Worm (Caenorhabditis elegans) whole organism, L3 larva: ENCODE measurements around the gene H14N18.2.
A peak's percentile ranks its signal among the peaks of the same experiment; 100 is the strongest.

Source experiments
- R02D3.7 ChIP-seq: fragments of 150-350 bp; optimal IDR thresholded peaks from 2 replicates; lab custom pipeline; 2014; ENCODE audit warnings: missing biosample characterization, missing genetic modification characterization
- ZK546.5 ChIP-seq: sonication (generic microtip); optimal IDR thresholded peaks from 2 replicates; lab custom pipeline; 2017; ENCODE audit warnings: missing biosample characterization, missing genetic modification characterization
- aly-2 ChIP-seq: fragments of 150-350 bp; optimal IDR thresholded peaks from 2 replicates; lab custom pipeline; 2014; ENCODE audit warnings: missing biosample characterization, missing genetic modification characterization
- ama-1 ChIP-seq: fragments of 150-350 bp; optimal IDR thresholded peaks from 2 replicates; lab custom pipeline; 2018
- ceh-16 ChIP-seq: sonication (generic microtip); optimal IDR thresholded peaks from 2 replicates; lab custom pipeline; 2017; ENCODE audit warnings: missing biosample characterization, missing genetic modification characterization
- ceh-28 ChIP-seq: fragments of 150-350 bp; optimal IDR thresholded peaks from 2 replicates; lab custom pipeline; 2014; ENCODE audit warnings: missing biosample characterization, missing genetic modification reagents, missing genetic modification characterization
- ceh-9 ChIP-seq: sonication (generic microtip); optimal IDR thresholded peaks from 2 replicates; lab custom pipeline; 2018; ENCODE audit warnings: missing biosample characterization, missing genetic modification characterization
- daf-12 ChIP-seq: fragments of 150-350 bp; optimal IDR thresholded peaks from 2 replicates; lab custom pipeline; 2014; ENCODE audit warnings: missing biosample characterization, missing genetic modification reagents, missing genetic modification characterization
- egl-27 ChIP-seq: sonication (generic microtip); optimal IDR thresholded peaks from 4 replicates; lab custom pipeline; 2017; ENCODE audit warnings: missing biosample characterization, missing genetic modification reagents, missing genetic modification characterization
- egl-5 ChIP-seq: fragments of 150-350 bp; optimal IDR thresholded peaks from 2 replicates; lab custom pipeline; 2017; ENCODE audit warnings: missing biosample characterization, missing genetic modification reagents, missing genetic modification characterization, inconsistent platforms
- elt-1 ChIP-seq: fragments of 150-350 bp; optimal IDR thresholded peaks from 2 replicates; lab custom pipeline; 2014; ENCODE audit warnings: missing biosample characterization, missing genetic modification characterization
- elt-2 ChIP-seq: sonication (generic microtip); optimal IDR thresholded peaks from 2 replicates; lab custom pipeline; 2016; ENCODE audit warnings: missing genetic modification reagents, mild to moderate bottlenecking, missing genetic modification characterization, missing compliant biosample characterization
- elt-3 ChIP-seq, 3 experiments: fragments of 150-350 bp in 1 of 3; sonication (generic microtip) in 2 of 3; optimal IDR thresholded peaks; 2 replicates in 2 of 3; 4 replicates in 1 of 3; lab custom pipeline; 2014 to 2017; ENCODE audit warnings: missing biosample characterization in 3 of 3, missing genetic modification characterization in 3 of 3
- eor-1 ChIP-seq, 2 experiments: fragments of 150-350 bp; optimal IDR thresholded peaks; 2 replicates each; lab custom pipeline; 2014 to 2018; ENCODE audit warnings: missing biosample characterization in 2 of 2, missing genetic modification characterization in 2 of 2
- fkh-10 ChIP-seq: sonication (generic microtip); optimal IDR thresholded peaks from 2 replicates; lab custom pipeline; 2017; ENCODE audit warnings: missing biosample characterization, missing genetic modification reagents, missing genetic modification characterization
- fos-1 ChIP-seq: fragments of 150-350 bp; optimal IDR thresholded peaks from 2 replicates; lab custom pipeline; 2014; ENCODE audit warnings: missing biosample characterization, missing genetic modification characterization
- jun-1 ChIP-seq: fragments of 150-350 bp; optimal IDR thresholded peaks from 2 replicates; lab custom pipeline; 2014; ENCODE audit warnings: missing biosample characterization, missing genetic modification reagents, missing genetic modification characterization
- lin-15B ChIP-seq: fragments of 150-350 bp; optimal IDR thresholded peaks from 2 replicates; lab custom pipeline; 2014; ENCODE audit warnings: missing biosample characterization, missing genetic modification characterization
- lin-39 ChIP-seq: fragments of 150-350 bp; optimal IDR thresholded peaks from 2 replicates; lab custom pipeline; 2018; ENCODE audit warnings: missing biosample characterization, missing genetic modification reagents, missing genetic modification characterization
- lsy-12 ChIP-seq: sonication (generic microtip); optimal IDR thresholded peaks from 2 replicates; lab custom pipeline; 2016; ENCODE audit warnings: mild to moderate bottlenecking, missing genetic modification characterization, missing compliant biosample characterization
- mdl-1 ChIP-seq: fragments of 150-350 bp; optimal IDR thresholded peaks from 2 replicates; lab custom pipeline; 2014; ENCODE audit warnings: missing biosample characterization, missing genetic modification characterization
- mml-1 ChIP-seq: fragments of 150-350 bp; sonication (generic microtip); optimal IDR thresholded peaks from 3 replicates; lab custom pipeline; 2014; ENCODE audit warnings: missing biosample characterization, missing genetic modification characterization
- nfya-1 ChIP-seq: sonication (generic microtip); optimal IDR thresholded peaks from 2 replicates; lab custom pipeline; 2017; ENCODE audit warnings: missing genetic modification characterization, mild to moderate bottlenecking, missing compliant biosample characterization, antibody characterized with exemption, moderate library complexity; ENCODE audit not compliant: insufficient read depth
- nhr-11 ChIP-seq: fragments of 150-350 bp; optimal IDR thresholded peaks from 2 replicates; lab custom pipeline; 2014; ENCODE audit warnings: missing biosample characterization, missing genetic modification characterization
- nhr-12 ChIP-seq: fragments of 150-350 bp; optimal IDR thresholded peaks from 2 replicates; lab custom pipeline; 2014; ENCODE audit warnings: missing biosample characterization, missing genetic modification characterization
- nhr-23 ChIP-seq: fragments of 150-350 bp; optimal IDR thresholded peaks from 2 replicates; lab custom pipeline; 2014; ENCODE audit warnings: missing biosample characterization, missing genetic modification reagents, missing genetic modification characterization
- nhr-237 ChIP-seq: fragments of 150-350 bp; optimal IDR thresholded peaks from 2 replicates; lab custom pipeline; 2014; ENCODE audit warnings: missing biosample characterization, missing genetic modification characterization
- nhr-25 ChIP-seq: sonication (generic microtip); optimal IDR thresholded peaks from 2 replicates; lab custom pipeline; 2017; ENCODE audit warnings: missing biosample characterization, missing genetic modification characterization
- nhr-28 ChIP-seq: fragments of 150-350 bp; optimal IDR thresholded peaks from 2 replicates; lab custom pipeline; 2014; ENCODE audit warnings: missing biosample characterization, missing genetic modification characterization
- nhr-43 ChIP-seq: sonication (generic microtip); optimal IDR thresholded peaks from 2 replicates; lab custom pipeline; 2016; ENCODE audit warnings: mild to moderate bottlenecking, missing genetic modification characterization, missing compliant biosample characterization; ENCODE audit not compliant: poor library complexity, severe bottlenecking
- nhr-77 ChIP-seq: fragments of 150-350 bp; optimal IDR thresholded peaks from 2 replicates; lab custom pipeline; 2014; ENCODE audit warnings: missing biosample characterization, missing genetic modification characterization
- pha-4 ChIP-seq: fragments of 150-350 bp; optimal IDR thresholded peaks from 2 replicates; lab custom pipeline; 2014; ENCODE audit warnings: missing biosample characterization, missing genetic modification reagents, missing genetic modification characterization
- pqm-1 ChIP-seq: fragments of 150-350 bp; optimal IDR thresholded peaks from 2 replicates; lab custom pipeline; 2017; ENCODE audit warnings: missing biosample characterization, missing genetic modification characterization, inconsistent platforms
- sea-2 ChIP-seq: fragments of 150-350 bp; sonication (generic microtip); optimal IDR thresholded peaks from 4 replicates; lab custom pipeline; 2014; ENCODE audit warnings: missing biosample characterization, missing genetic modification reagents, missing genetic modification characterization
- skn-1 ChIP-seq: fragments of 150-350 bp; optimal IDR thresholded peaks from 2 replicates; lab custom pipeline; 2014; ENCODE audit warnings: missing biosample characterization, missing genetic modification characterization
- snpc-4 ChIP-seq: fragments of 150-350 bp; optimal IDR thresholded peaks from 2 replicates; lab custom pipeline; 2014; ENCODE audit warnings: missing biosample characterization, missing genetic modification characterization
- tbx-2 ChIP-seq: sonication (generic microtip); optimal IDR thresholded peaks from 2 replicates; lab custom pipeline; 2016; ENCODE audit warnings: mild to moderate bottlenecking, missing genetic modification characterization, missing compliant biosample characterization
- unc-62 ChIP-seq: fragments of 150-350 bp; sonication (generic microtip); optimal IDR thresholded peaks from 4 replicates; lab custom pipeline; 2014; ENCODE audit warnings: missing biosample characterization, missing genetic modification reagents, missing genetic modification characterization
- ztf-11 ChIP-seq: fragments of 150-350 bp; optimal IDR thresholded peaks from 2 replicates; lab custom pipeline; 2014; ENCODE audit warnings: missing biosample characterization, missing genetic modification characterization
- ztf-4 ChIP-seq: fragments of 150-350 bp; optimal IDR thresholded peaks from 2 replicates; lab custom pipeline; 2014; ENCODE audit warnings: missing biosample characterization, missing genetic modification characterization

The H14N18.2 gene

ce11 chrV:8934264-8934663 lies 1.8 kb downstream of the H14N18.2 start:
- TF ChIP-seq ama-1 (lab: Kevin White, UChicago) (peak; percentile 63), elt-2 (peak; percentile 6), lsy-12 (no peak)

ce11 chrV:8935104-8935503 lies 2.7 kb downstream of the H14N18.2 start:
- TF ChIP-seq nfya-1 (tag; lab: Kevin White, UChicago) (peak; percentile 18), nhr-12 (tag; lab: Kevin White, UChicago) (no peak), eor-1 (tag; optimal IDR thresholded peaks at IDR 0.05; lab: Kevin White, UChicago) (no peak), ZK546.5 (tag; lab: Kevin White, UChicago) (no peak), ztf-4 (tag; lab: Kevin White, UChicago) (no peak), ztf-11 (no peak), daf-12 (tag; lab: Kevin White, UChicago) (no peak), elt-3 (tag; optimal IDR thresholded peaks at IDR 0.05; lab: Kevin White, UChicago) (peak in 1 of 3 experiments; percentile 17), ceh-9 (tag; lab: Kevin White, UChicago) (no peak), nhr-77 (no peak), nhr-28 (tag; lab: Kevin White, UChicago) (no peak), elt-2 (peak; percentile 42), egl-5 (tag; lab: Kevin White, UChicago) (no peak), nhr-23 (tag; lab: Kevin White, UChicago) (peak; percentile 37), mdl-1 (tag; lab: Kevin White, UChicago) (no peak), nhr-25 (tag; lab: Kevin White, UChicago) (peak; percentile 42)

ce11 chrV:8936184-8936589 lies 3.8 kb downstream of the H14N18.2 start, which contains the start of gene unc-23:
TSS of gene unc-23 (plus strand) at chrV:8936359.
- peak; percentile 43 for TF ChIP-seq tbx-2
- peak; percentile 78 for TF ChIP-seq nfya-1 (tag; lab: Kevin White, UChicago)
- TF ChIP-seq nhr-25 (tag; lab: Kevin White, UChicago): peak; percentile 92
- no peak for TF ChIP-seq ceh-16 (tag; lab: Kevin White, UChicago)
- TF ChIP-seq sea-2 (GFP tag; lab: Kevin White, UChicago): no peak
- TF ChIP-seq ceh-28: peak; percentile 80
- TF ChIP-seq ama-1 (lab: Kevin White, UChicago): peak; percentile 56
- peak; percentile 5 for TF ChIP-seq mml-1 (tag; lab: Kevin White, UChicago)
- no peak for TF ChIP-seq aly-2 (tag; lab: Kevin White, UChicago)
- TF ChIP-seq nhr-23 (tag; lab: Kevin White, UChicago): peak; percentile 86
- TF ChIP-seq nhr-11 (tag; lab: Kevin White, UChicago): peak; percentile 68
- TF ChIP-seq fos-1: peak; percentile 56
- TF ChIP-seq eor-1 (tag; optimal IDR thresholded peaks at IDR 0.05; lab: Kevin White, UChicago): peak in 1 of 2 experiments; percentile 51
- TF ChIP-seq egl-27 (tag; lab: Kevin White, UChicago): peak; percentile 50
- no peak for TF ChIP-seq nhr-237 (tag; lab: Kevin White, UChicago)
- TF ChIP-seq elt-3 (tag; optimal IDR thresholded peaks at IDR 0.05; lab: Kevin White, UChicago): peak; percentile 31 to 67 (median 56)
- peak; percentile 35 for TF ChIP-seq pqm-1 (tag; lab: Kevin White, UChicago)
- TF ChIP-seq nhr-77: no peak
- peak; percentile 2 for TF ChIP-seq elt-1
- TF ChIP-seq fkh-10 (GFP tag; lab: Kevin White, UChicago): no peak
- TF ChIP-seq lin-15B: peak; percentile 26
- TF ChIP-seq lsy-12: peak; percentile 83
- TF ChIP-seq unc-62 (GFP tag; lab: Kevin White, UChicago): peak; percentile 70
- TF ChIP-seq pha-4 (tag; lab: Kevin White, UChicago): peak; percentile 81
- peak; percentile 86 for TF ChIP-seq jun-1 (tag; lab: Kevin White, UChicago)
- TF ChIP-seq skn-1 (tag; lab: Kevin White, UChicago): no peak
- TF ChIP-seq ZK546.5 (tag; lab: Kevin White, UChicago): no peak
- TF ChIP-seq snpc-4 (tag; lab: Kevin White, UChicago): no peak
- peak; percentile 90 for TF ChIP-seq nhr-43 (tag; lab: Kevin White, UChicago)
- peak; percentile 48 for TF ChIP-seq R02D3.7 (tag; lab: Kevin White, UChicago)
- peak; percentile 44 for TF ChIP-seq lin-39 (tag; lab: Kevin White, UChicago)
- peak; percentile 84 for TF ChIP-seq elt-2
